Worm (Caenorhabditis elegans) whole organism, L1 larva: ENCODE results near the gene pafo-1.

ENCODE experiments used
- C16A3.4 ChIP-seq: fragments of 150-350 bp; optimal IDR thresholded peaks from 2 replicates; lab custom pipeline; 2014; ENCODE audit warnings: missing biosample characterization, missing genetic modification characterization
- C34B4.2 ChIP-seq: sonication (generic microtip); optimal IDR thresholded peaks from 2 replicates; lab custom pipeline; 2017; ENCODE audit warnings: mild to moderate bottlenecking, missing genetic modification characterization, missing compliant biosample characterization
- F16B12.6 ChIP-seq: fragments of 150-350 bp; optimal IDR thresholded peaks from 2 replicates; lab custom pipeline; 2014; ENCODE audit warnings: missing biosample characterization, missing genetic modification characterization
- ama-1 ChIP-seq: fragments of 150-350 bp; optimal IDR thresholded peaks from 2 replicates; lab custom pipeline; 2014
- blmp-1 ChIP-seq: fragments of 150-350 bp; optimal IDR thresholded peaks from 2 replicates; lab custom pipeline; 2014; ENCODE audit warnings: missing biosample characterization, missing genetic modification characterization
- ceh-8 ChIP-seq: fragments of 200-800 bp; sonication (Bioruptor generic); optimal IDR thresholded peaks from 2 replicates; lab custom pipeline; 2018; ENCODE audit warnings: mild to moderate bottlenecking, missing genetic modification characterization, moderate library complexity, missing compliant biosample characterization
- ceh-82 ChIP-seq, 3 experiments: fragments of 150-350 bp in 1 of 3; sonication (generic microtip) in 2 of 3; optimal IDR thresholded peaks; 2 replicates each; lab custom pipeline; 2014 to 2017; ENCODE audit warnings: missing biosample characterization in 3 of 3, missing genetic modification characterization in 3 of 3
- ceh-88 ChIP-seq: fragments of 200-800 bp; sonication (Bioruptor generic); IDR thresholded peaks from 2 replicates; pipeline ENCODE4 v1.3.6; 2022; ENCODE audit warnings: missing genetic modification characterization, missing compliant biosample characterization
- dpl-1 ChIP-seq, 3 experiments: fragments of 150-350 bp in 2 of 3; sonication (generic microtip) in 1 of 3; optimal IDR thresholded peaks; 2 replicates each; lab custom pipeline; 2014 to 2017; ENCODE audit warnings: missing biosample characterization in 3 of 3, missing genetic modification characterization in 3 of 3, missing genetic modification reagents in 3 of 3
- dsc-1 ChIP-seq: sonication (generic microtip); optimal IDR thresholded peaks from 2 replicates; lab custom pipeline; 2016; ENCODE audit warnings: mild to moderate bottlenecking, missing genetic modification characterization, missing compliant biosample characterization
- efl-1 ChIP-seq, 4 experiments: fragments of 150-350 bp; optimal IDR thresholded peaks in 3 of 4; peaks in 1 of 4; 1 replicate in 1 of 4; 2 replicates in 3 of 4; lab custom pipeline; 2014; ENCODE audit warnings: missing biosample characterization in 2 of 4, missing genetic modification characterization in 2 of 4, missing genetic modification reagents in 2 of 4
- egl-13 ChIP-seq: sonication (generic microtip); optimal IDR thresholded peaks from 2 replicates; lab custom pipeline; 2016; ENCODE audit warnings: missing genotype, missing genetic modification reagents, missing genetic modification characterization, missing compliant biosample characterization
- egl-27 ChIP-seq, 2 experiments: fragments of 150-350 bp in 1 of 2; sonication (generic microtip); optimal IDR thresholded peaks; 3 replicates each; lab custom pipeline; 2017 to 2018; ENCODE audit warnings: missing biosample characterization in 2 of 2, missing genetic modification characterization in 2 of 2, missing genetic modification reagents in 2 of 2
- elt-2 ChIP-seq: sonication (generic microtip); optimal IDR thresholded peaks from 2 replicates; lab custom pipeline; 2016; ENCODE audit warnings: missing genetic modification characterization, mild to moderate bottlenecking, inconsistent platforms, missing compliant biosample characterization, missing genetic modification reagents
- fkh-10 ChIP-seq: sonication (generic microtip); optimal IDR thresholded peaks from 2 replicates; lab custom pipeline; 2017; ENCODE audit warnings: missing biosample characterization, missing genetic modification reagents, missing genetic modification characterization
- fkh-8 ChIP-seq: sonication (generic microtip); optimal IDR thresholded peaks from 2 replicates; lab custom pipeline; 2016; ENCODE audit warnings: mild to moderate bottlenecking, missing genetic modification characterization, missing compliant biosample characterization
- grh-1 ChIP-seq: fragments of 200-800 bp; sonication (Bioruptor generic); IDR thresholded peaks from 2 replicates; pipeline ENCODE4 v1.3.6; 2022; ENCODE audit warnings: missing genetic modification reagents, missing genetic modification characterization, missing compliant biosample characterization
- hlh-17 ChIP-seq: fragments of 200-800 bp; sonication (Bioruptor generic); optimal IDR thresholded peaks from 2 replicates; lab custom pipeline; 2018; ENCODE audit warnings: missing genetic modification characterization, mild to moderate bottlenecking, missing compliant biosample characterization, moderate library complexity, borderline replicate concordance
- isw-1 ChIP-seq: fragments of 200-800 bp; sonication (Bioruptor generic); IDR thresholded peaks from 2 replicates; pipeline ENCODE4 v1.3.6; 2022; ENCODE audit warnings: missing genetic modification characterization, missing compliant biosample characterization
- jun-1 ChIP-seq: fragments of 150-350 bp; optimal IDR thresholded peaks from 2 replicates; lab custom pipeline; 2014; ENCODE audit warnings: missing biosample characterization, missing genetic modification reagents, missing genetic modification characterization
- lin-14 ChIP-seq: fragments of 200-800 bp; sonication (Bioruptor generic); optimal IDR thresholded peaks from 2 replicates; lab custom pipeline; 2018; ENCODE audit warnings: mild to moderate bottlenecking, missing genetic modification characterization, moderate library complexity, missing compliant biosample characterization
- lin-35 ChIP-seq, 2 experiments: fragments of 150-350 bp; optimal IDR thresholded peaks; 2 replicates each; lab custom pipeline; 2014; ENCODE audit warnings: missing biosample characterization in 2 of 2, missing genetic modification characterization in 2 of 2, missing genetic modification reagents in 2 of 2
- lir-3 ChIP-seq: sonication (generic microtip); optimal IDR thresholded peaks from 2 replicates; lab custom pipeline; 2016; ENCODE audit warnings: mild to moderate bottlenecking, missing genetic modification characterization, moderate library complexity, missing compliant biosample characterization; ENCODE audit not compliant: poor library complexity
- lsy-2 ChIP-seq, 2 experiments: fragments of 150-350 bp; optimal IDR thresholded peaks; 2 replicates each; lab custom pipeline; 2014; ENCODE audit warnings: missing biosample characterization in 2 of 2, missing genetic modification characterization in 2 of 2
- mef-2 ChIP-seq: fragments of 150-350 bp; optimal IDR thresholded peaks from 2 replicates; lab custom pipeline; 2014; ENCODE audit warnings: missing biosample characterization, missing genetic modification characterization
- mep-1 ChIP-seq: fragments of 150-350 bp; optimal IDR thresholded peaks from 2 replicates; lab custom pipeline; 2014; ENCODE audit warnings: missing biosample characterization, missing genetic modification characterization
- nhr-12 ChIP-seq: sonication (generic microtip); optimal IDR thresholded peaks from 2 replicates; lab custom pipeline; 2017; ENCODE audit warnings: missing biosample characterization, missing genetic modification characterization
- nhr-19 ChIP-seq: fragments of 200-800 bp; sonication (Bioruptor generic); conservative IDR thresholded peaks from 2 replicates; pipeline ENCODE4 v1.3.6; 2022; ENCODE audit warnings: missing genetic modification characterization, missing compliant biosample characterization
- nhr-20 ChIP-seq: sonication (generic microtip); optimal IDR thresholded peaks from 2 replicates; lab custom pipeline; 2016; ENCODE audit warnings: mild to moderate bottlenecking, missing genetic modification characterization, missing compliant biosample characterization
- nhr-28 ChIP-seq: fragments of 150-350 bp; optimal IDR thresholded peaks from 2 replicates; lab custom pipeline; 2014; ENCODE audit warnings: missing biosample characterization, missing genetic modification characterization
- nhr-47 ChIP-seq: sonication (generic microtip); optimal IDR thresholded peaks from 2 replicates; lab custom pipeline; 2016; ENCODE audit warnings: mild to moderate bottlenecking, missing genetic modification characterization, moderate library complexity, missing compliant biosample characterization
- nhr-71 ChIP-seq: sonication (generic microtip); optimal IDR thresholded peaks from 2 replicates; lab custom pipeline; 2016; ENCODE audit warnings: mild to moderate bottlenecking, missing genetic modification characterization, moderate library complexity, missing compliant biosample characterization
- nhr-77 ChIP-seq: fragments of 150-350 bp; optimal IDR thresholded peaks from 2 replicates; lab custom pipeline; 2014; ENCODE audit warnings: missing biosample characterization, missing genetic modification characterization
- nhr-85 ChIP-seq: sonication (generic microtip); peaks from one replicate; lab custom pipeline; 2016; ENCODE audit warnings: missing genetic modification characterization, inconsistent platforms, missing compliant biosample characterization
- nhr-90 ChIP-seq: sonication (generic microtip); optimal IDR thresholded peaks from 2 replicates; lab custom pipeline; 2016; ENCODE audit warnings: mild to moderate bottlenecking, missing genetic modification characterization, missing compliant biosample characterization; ENCODE audit not compliant: poor library complexity
- pax-3 ChIP-seq: fragments of 200-800 bp; sonication (Bioruptor generic); optimal IDR thresholded peaks from 2 replicates; lab custom pipeline; 2018; ENCODE audit warnings: mild to moderate bottlenecking, missing genetic modification characterization, moderate library complexity, missing compliant biosample characterization
- pqm-1 ChIP-seq: sonication (generic microtip); optimal IDR thresholded peaks from 3 replicates; lab custom pipeline; 2017; ENCODE audit warnings: missing biosample characterization, missing genetic modification characterization
- rnt-1 ChIP-seq: sonication (generic microtip); optimal IDR thresholded peaks from 2 replicates; lab custom pipeline; 2016; ENCODE audit warnings: mild to moderate bottlenecking, missing genetic modification characterization, moderate library complexity, missing compliant biosample characterization
- skn-1 ChIP-seq: fragments of 150-350 bp; optimal IDR thresholded peaks from 2 replicates; lab custom pipeline; 2014; ENCODE audit warnings: missing biosample characterization, missing genetic modification characterization
- snpc-4 ChIP-seq: fragments of 150-350 bp; optimal IDR thresholded peaks from 2 replicates; lab custom pipeline; 2014; ENCODE audit warnings: missing biosample characterization, missing genetic modification characterization
- snu-23 ChIP-seq: sonication (generic microtip); optimal IDR thresholded peaks from 2 replicates; lab custom pipeline; 2016; ENCODE audit warnings: missing genetic modification characterization, missing compliant biosample characterization
- sox-4 ChIP-seq: sonication (generic microtip); optimal IDR thresholded peaks from 2 replicates; lab custom pipeline; 2016; ENCODE audit warnings: missing genetic modification characterization, missing compliant biosample characterization
- swsn-7 ChIP-seq: sonication (generic microtip); optimal IDR thresholded peaks from 2 replicates; lab custom pipeline; 2016; ENCODE audit warnings: missing genetic modification characterization, missing compliant biosample characterization
- tbx-2 ChIP-seq: sonication (generic microtip); optimal IDR thresholded peaks from 2 replicates; lab custom pipeline; 2016; ENCODE audit warnings: missing genetic modification characterization, missing compliant biosample characterization
- tlp-1 ChIP-seq: fragments of 150-350 bp; optimal IDR thresholded peaks from 2 replicates; lab custom pipeline; 2014; ENCODE audit warnings: missing biosample characterization, missing genetic modification characterization
- unc-130 ChIP-seq: fragments of 150-350 bp; optimal IDR thresholded peaks from 2 replicates; lab custom pipeline; 2017; ENCODE audit warnings: missing biosample characterization, missing genetic modification characterization, inconsistent platforms
- unc-86 ChIP-seq: sonication (generic microtip); optimal IDR thresholded peaks from 2 replicates; lab custom pipeline; 2016; ENCODE audit warnings: missing genetic modification characterization, missing compliant biosample characterization
- xbp-1 ChIP-seq: sonication (generic microtip); optimal IDR thresholded peaks from 2 replicates; lab custom pipeline; 2016; ENCODE audit warnings: missing genetic modification characterization, missing compliant biosample characterization
- zag-1 ChIP-seq: fragments of 150-350 bp; optimal IDR thresholded peaks from 2 replicates; lab custom pipeline; 2014; ENCODE audit warnings: missing biosample characterization, missing genetic modification characterization
- ztf-11 ChIP-seq, 2 experiments: sonication (generic microtip); optimal IDR thresholded peaks; 2 replicates each; lab custom pipeline; 2016 to 2017; ENCODE audit warnings: missing genetic modification characterization in 2 of 2, missing biosample characterization in 1 of 2, missing compliant biosample characterization in 1 of 2

Gene pafo-1

DNA sequence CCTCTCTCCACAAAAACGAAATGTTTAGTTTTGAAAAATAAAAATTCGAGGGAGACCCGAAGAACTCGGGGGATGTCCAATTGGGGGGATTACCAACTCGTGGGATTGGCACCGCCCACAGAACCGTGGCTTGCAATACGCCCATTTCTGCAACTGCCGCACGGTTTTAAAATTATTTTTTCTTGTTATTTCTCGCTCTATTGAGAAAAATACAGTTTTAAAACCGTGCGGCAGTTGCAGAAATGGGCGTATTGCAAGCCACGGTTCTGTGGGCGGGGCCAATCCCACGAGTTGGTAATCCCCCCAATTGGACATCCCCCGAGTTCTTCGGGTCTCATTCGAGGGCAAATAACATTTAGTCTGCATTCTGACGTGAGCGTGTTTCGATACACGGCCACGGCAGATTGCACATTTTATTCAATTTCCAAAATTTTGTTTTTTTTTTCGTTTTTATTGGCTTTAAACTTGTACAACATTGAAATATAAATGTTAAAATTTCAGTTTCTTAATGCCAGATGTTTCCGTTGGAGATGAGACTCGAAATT, 16.6 kb upstream of the pafo-1 start, which contains the start of the genes C55A6.1 and C55A6.10:
C55A6.1 (minus strand) TSS at position 116 of the 545 bp plus-strand sequence.
C55A6.10 (plus strand) TSS at position 495 of the 545 bp plus-strand sequence.
- TF ChIP-seq unc-130 (peak; percentile 18), efl-1 (optimal IDR thresholded peaks at IDR 0.05; lab: Kevin White, UChicago) (peak; percentile 60 to 69), efl-1 (GFP tag; optimal IDR thresholded peaks at IDR 0.05 in 1 of 2; lab: Kevin White, UChicago) (peak; percentile 61 to 94), ceh-88 (GFP tag; lab: Robert Waterston, UW) (peak; percentile 54; the same call in 1 of the 2 replicates), nhr-85 (tag; lab: Kevin White, UChicago) (peak; percentile 84), isw-1 (GFP tag; lab: Robert Waterston, UW) (peak; percentile 59), mep-1 (peak; percentile 74), xbp-1 (tag; lab: Kevin White, UChicago) (peak; percentile 65), nhr-71 (tag; lab: Kevin White, UChicago) (peak; percentile 86), lir-3 (peak; percentile 66), lsy-2 (tag; optimal IDR thresholded peaks at IDR 0.05; lab: Kevin White, UChicago) (peak; percentile 56 to 73), swsn-7 (tag; lab: Kevin White, UChicago) (peak; percentile 79), lin-35 (GFP tag; optimal IDR thresholded peaks at IDR 0.05; lab: Kevin White, UChicago) (peak; percentile 55 to 62), nhr-19 (GFP tag; lab: Robert Waterston, UW) (peak; percentile 68), ztf-11 (tag; optimal IDR thresholded peaks at IDR 0.05; lab: Kevin White, UChicago) (peak in 1 of 2 experiments; percentile 68), elt-2 (tag; lab: Kevin White, UChicago) (peak; percentile 14), skn-1 (tag; lab: Kevin White, UChicago) (peak; percentile 38), lin-14 (GFP tag; lab: Kevin White, UChicago) (peak; percentile 76), egl-13 (tag; lab: Kevin White, UChicago) (peak; percentile 52), nhr-47 (tag; lab: Kevin White, UChicago) (peak; percentile 85), snpc-4 (tag; lab: Kevin White, UChicago) (peak; percentile 17), nhr-77 (tag; lab: Kevin White, UChicago) (peak; percentile 37), ceh-8 (GFP tag; lab: Kevin White, UChicago) (peak; percentile 44), rnt-1 (tag; lab: Kevin White, UChicago) (peak; percentile 59), C16A3.4 (tag; lab: Kevin White, UChicago) (peak; percentile 62), fkh-8 (tag; lab: Kevin White, UChicago) (peak; percentile 59), blmp-1 (tag; lab: Kevin White, UChicago) (peak; percentile 52), dsc-1 (peak; percentile 30), dpl-1 (GFP tag; optimal IDR thresholded peaks at IDR 0.05; lab: Kevin White, UChicago) (peak; percentile 35 to 67 (median 50)), jun-1 (tag; lab: Kevin White, UChicago) (peak; percentile 30), sox-4 (tag; lab: Kevin White, UChicago) (peak; percentile 17), nhr-90 (peak; percentile 79), grh-1 (GFP tag; lab: Robert Waterston, UW) (peak; percentile 64), ceh-82 (tag; optimal IDR thresholded peaks at IDR 0.05; lab: Kevin White, UChicago) (peak in 2 of 3 experiments; percentile 9 to 41), tbx-2 (tag; lab: Kevin White, UChicago) (peak; percentile 71), pax-3 (tag; lab: Kevin White, UChicago) (peak; percentile 20), snu-23 (GFP tag; lab: Kevin White, UChicago) (peak; percentile 84), F16B12.6 (peak; percentile 93), fkh-10 (GFP tag; lab: Kevin White, UChicago) (peak; percentile 60), nhr-20 (tag; lab: Kevin White, UChicago) (peak; percentile 82), unc-86 (tag; lab: Kevin White, UChicago) (peak; percentile 76)

DNA sequence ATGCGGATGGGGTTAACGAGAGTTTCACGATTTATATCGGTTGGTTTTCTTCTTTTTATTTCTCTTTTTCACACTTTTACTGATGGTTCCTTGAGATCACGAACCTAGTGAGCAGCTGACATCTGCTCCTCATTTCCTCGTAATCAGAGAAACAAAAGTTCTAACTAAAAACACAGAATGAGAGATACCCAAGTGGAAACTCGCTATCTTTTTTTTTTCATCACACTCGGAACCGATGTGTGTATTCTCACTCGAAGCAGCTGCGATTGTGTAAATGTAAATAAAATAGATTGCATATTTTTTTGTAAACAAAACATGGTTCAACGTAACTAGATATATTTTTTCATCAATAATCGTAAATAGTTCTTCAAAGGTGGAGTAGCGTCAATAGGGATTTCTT, 15.2 kb upstream of the pafo-1 start:
- TF ChIP-seq lin-35 (GFP tag; optimal IDR thresholded peaks at IDR 0.05; lab: Kevin White, UChicago) (no peak), C34B4.2 (no peak), blmp-1 (tag; lab: Kevin White, UChicago) (no peak), egl-27 (tag; optimal IDR thresholded peaks at IDR 0.05; lab: Kevin White, UChicago) (no peak), C16A3.4 (tag; lab: Kevin White, UChicago) (no peak), skn-1 (tag; lab: Kevin White, UChicago) (no peak), nhr-12 (tag; lab: Kevin White, UChicago) (no peak), zag-1 (tag; lab: Kevin White, UChicago) (no peak), nhr-28 (tag; lab: Kevin White, UChicago) (no peak), pqm-1 (tag; lab: Kevin White, UChicago) (no peak), swsn-7 (tag; lab: Kevin White, UChicago) (no peak), mef-2 (no peak), hlh-17 (GFP tag; lab: Kevin White, UChicago) (no peak), efl-1 (optimal IDR thresholded peaks at IDR 0.05; lab: Kevin White, UChicago) (peak in 1 of 2 experiments; percentile 18), efl-1 (GFP tag; optimal IDR thresholded peaks at IDR 0.05 in 1 of 2; lab: Kevin White, UChicago) (no peak), tlp-1 (tag; lab: Kevin White, UChicago) (no peak), ama-1 (lab: Kevin White, UChicago) (no peak)
